Fruit fly (Drosophila melanogaster): ENCODE measurements around the gene CG3609.

CG3609 gene

DNA sequence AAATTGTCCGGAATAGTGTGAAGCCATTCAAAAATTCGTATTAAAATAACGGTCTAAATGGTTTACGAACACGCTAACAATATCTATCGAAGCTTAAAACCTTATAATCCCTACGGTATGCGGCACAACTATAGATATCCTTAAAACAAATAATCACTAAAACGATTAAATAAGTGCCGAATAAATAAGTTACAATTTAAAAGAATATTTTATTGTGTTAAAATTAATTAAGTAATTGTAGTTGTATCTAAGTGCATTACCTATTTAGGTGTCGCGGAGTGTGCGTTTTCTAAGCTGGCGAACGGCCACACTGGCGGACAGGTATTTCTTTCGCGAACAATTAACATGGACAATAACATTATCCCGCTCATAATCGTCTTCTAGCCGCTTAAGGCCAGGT lies 6.4 kb upstream of the CG3609 start, which contains the start of gene Eogt (continued):
- no peak for TF ChIP-seq pan (optimal IDR thresholded peaks at IDR 0.05)
- peak in 1 of 2 experiments; percentile 98 for TF ChIP-seq pan (GFP tag; optimal IDR thresholded peaks at IDR 0.05 in 1 of 2, IDR thresholded peaks at IDR 0.05 in 1 of 2)
- no peak for TF ChIP-seq h (optimal IDR thresholded peaks at IDR 0.05)
- TF ChIP-seq psq (GFP tag; optimal IDR thresholded peaks at IDR 0.05), result peak; percentile 77
- peak; percentile 90 for TF ChIP-seq CG12155 (GFP tag; optimal IDR thresholded peaks at IDR 0.05)
- TF ChIP-seq NC2α (GFP tag; optimal IDR thresholded peaks at IDR 0.05), result peak; percentile 36
- TF ChIP-seq CG30020 (tag; optimal IDR thresholded peaks at IDR 0.05), result peak; percentile 76
- peak; percentile 98 for TF ChIP-seq slbo (GFP tag; IDR thresholded peaks at IDR 0.05)
- TF ChIP-seq zfh1 (GFP tag; IDR thresholded peaks at IDR 0.05), result peak; percentile 98
- no peak for TF ChIP-seq hth (optimal IDR thresholded peaks at IDR 0.05)
- TF ChIP-seq bowl (GFP tag; IDR thresholded peaks at IDR 0.05), result peak; percentile 88
- peak; percentile 96 for TF ChIP-seq CG14441 (GFP tag; IDR thresholded peaks at IDR 0.05)
- no peak for TF ChIP-seq Dll (GFP tag; IDR thresholded peaks at IDR 0.05; ENCODE audit: partially characterized antibody)
- peak; percentile 94 for TF ChIP-seq Dek (tag; optimal IDR thresholded peaks at IDR 0.05)
- no peak for TF ChIP-seq inv (GFP tag; IDR thresholded peaks at IDR 0.05; ENCODE audit: partially characterized antibody)
- peak; percentile 89 for TF ChIP-seq ATbp (GFP tag; optimal IDR thresholded peaks at IDR 0.05)
- peak; percentile 33 for TF ChIP-seq corto (GFP tag; optimal IDR thresholded peaks at IDR 0.05)
- TF ChIP-seq pros (GFP tag; optimal IDR thresholded peaks at IDR 0.05), result no peak
- TF ChIP-seq Dbx (GFP tag; IDR thresholded peaks at IDR 0.05), result peak; percentile 95
- TF ChIP-seq CG11247 (GFP tag; IDR thresholded peaks at IDR 0.05), result peak; percentile 92
- no peak for TF ChIP-seq ash1 (GFP tag; optimal IDR thresholded peaks at IDR 0.05)
- TF ChIP-seq az2 (GFP tag; optimal IDR thresholded peaks at IDR 0.05), result peak; percentile 94
- peak; percentile 68 for TF ChIP-seq Bdp1 (GFP tag; optimal IDR thresholded peaks at IDR 0.05)
- TF ChIP-seq CG16863 (GFP tag; optimal IDR thresholded peaks at IDR 0.05), result peak; percentile 55
- TF ChIP-seq Oli (tag; optimal IDR thresholded peaks at IDR 0.05), result peak; percentile 93
- peak; percentile 78 for TF ChIP-seq CG1529 (GFP tag; optimal IDR thresholded peaks at IDR 0.05)
- TF ChIP-seq H15 (GFP tag; IDR thresholded peaks at IDR 0.05), result peak; percentile 95
- TF ChIP-seq MESR4 (GFP tag; optimal IDR thresholded peaks at IDR 0.05), result no peak
- TF ChIP-seq Usf (GFP tag; optimal IDR thresholded peaks at IDR 0.05), result peak; percentile 94
- TF ChIP-seq CG14014 (GFP tag; IDR thresholded peaks at IDR 0.05), result peak; percentile 97
- peak; percentile 96 for TF ChIP-seq B-H1 (GFP tag; IDR thresholded peaks at IDR 0.05)
- TF ChIP-seq CG10267 (tag; optimal IDR thresholded peaks at IDR 0.05), result peak; percentile 87
- TF ChIP-seq CG17568 (GFP tag; optimal IDR thresholded peaks at IDR 0.05), result no peak
- TF ChIP-seq fd102C (GFP tag; optimal IDR thresholded peaks at IDR 0.05), result peak; percentile 69
- TF ChIP-seq dati (GFP tag; IDR thresholded peaks at IDR 0.05), result peak; percentile 95
- TF ChIP-seq CG9727 (GFP tag; optimal IDR thresholded peaks at IDR 0.05), result peak; percentile 93
- TF ChIP-seq CG10321 (GFP tag; IDR thresholded peaks at IDR 0.05), result peak; percentile 80
- peak; percentile 96 for TF ChIP-seq Awh (GFP tag; IDR thresholded peaks at IDR 0.05)
- peak; percentile 95 for TF ChIP-seq NFAT (GFP tag; IDR thresholded peaks at IDR 0.05)
- TF ChIP-seq schlank (tag; optimal IDR thresholded peaks at IDR 0.05), result peak; percentile 78
- TF ChIP-seq Hmx (GFP tag; optimal IDR thresholded peaks at IDR 0.05), result peak; percentile 5
- peak; percentile 85 for TF ChIP-seq CG10147 (GFP tag; optimal IDR thresholded peaks at IDR 0.05)
- peak; percentile 94 for TF ChIP-seq CG15269 (tag; optimal IDR thresholded peaks at IDR 0.05)
- peak; percentile 91 for TF ChIP-seq CG4820 (GFP tag; optimal IDR thresholded peaks at IDR 0.05)
- peak; percentile 86 for TF ChIP-seq CG18599 (GFP tag; optimal IDR thresholded peaks at IDR 0.05)
- peak; percentile 91 for TF ChIP-seq CG17612 (GFP tag; IDR thresholded peaks at IDR 0.05)
- TF ChIP-seq CG7987 (GFP tag; optimal IDR thresholded peaks at IDR 0.05), result peak; percentile 50
- peak; percentile 96 for TF ChIP-seq CG11093 (GFP tag; IDR thresholded peaks at IDR 0.05)
- no peak for TF ChIP-seq prd (optimal IDR thresholded peaks at IDR 0.05)
- TF ChIP-seq prd (GFP tag; IDR thresholded peaks at IDR 0.05), result peak; percentile 99
- TF ChIP-seq twi (tag; optimal IDR thresholded peaks at IDR 0.05), result peak; percentile 90
- TF ChIP-seq Hand (GFP tag; optimal IDR thresholded peaks at IDR 0.05), result peak; percentile 64
- peak; percentile 51 for TF ChIP-seq CTCF (GFP tag; optimal IDR thresholded peaks at IDR 0.05)
